Worm (Caenorhabditis elegans) whole organism, L1 larva: Measurements from ENCODE around the gene ubq-2.

Experiments used
- C16A3.4 ChIP-seq: fragments of 150-350 bp; optimal IDR thresholded peaks from 2 replicates; lab custom pipeline; 2014; ENCODE audit warnings: missing biosample characterization, missing genetic modification characterization
- C34B4.2 ChIP-seq: sonication (generic microtip); optimal IDR thresholded peaks from 2 replicates; lab custom pipeline; 2017; ENCODE audit warnings: mild to moderate bottlenecking, missing genetic modification characterization, missing compliant biosample characterization
- F16B12.6 ChIP-seq: fragments of 150-350 bp; optimal IDR thresholded peaks from 2 replicates; lab custom pipeline; 2014; ENCODE audit warnings: missing biosample characterization, missing genetic modification characterization
- aly-2 ChIP-seq: fragments of 150-350 bp; optimal IDR thresholded peaks from 2 replicates; lab custom pipeline; 2014; ENCODE audit warnings: missing biosample characterization, missing genetic modification characterization
- ama-1 ChIP-seq: fragments of 150-350 bp; optimal IDR thresholded peaks from 2 replicates; lab custom pipeline; 2014
- ceh-82 ChIP-seq, 3 experiments: fragments of 150-350 bp in 1 of 3; sonication (generic microtip) in 2 of 3; optimal IDR thresholded peaks; 2 replicates each; lab custom pipeline; 2014 to 2017; ENCODE audit warnings: missing biosample characterization in 3 of 3, missing genetic modification characterization in 3 of 3
- ceh-90 ChIP-seq: sonication (generic microtip); optimal IDR thresholded peaks from 2 replicates; lab custom pipeline; 2016; ENCODE audit warnings: missing genetic modification characterization, missing compliant biosample characterization
- ces-1 ChIP-seq: fragments of 150-350 bp; optimal IDR thresholded peaks from 2 replicates; lab custom pipeline; 2014; ENCODE audit warnings: missing biosample characterization, missing genetic modification reagents, missing genetic modification characterization
- dpl-1 ChIP-seq, 3 experiments: fragments of 150-350 bp in 2 of 3; sonication (generic microtip) in 1 of 3; optimal IDR thresholded peaks; 2 replicates each; lab custom pipeline; 2014 to 2017; ENCODE audit warnings: missing biosample characterization in 3 of 3, missing genetic modification characterization in 3 of 3, missing genetic modification reagents in 3 of 3
- dsc-1 ChIP-seq: sonication (generic microtip); optimal IDR thresholded peaks from 2 replicates; lab custom pipeline; 2016; ENCODE audit warnings: mild to moderate bottlenecking, missing genetic modification characterization, missing compliant biosample characterization
- efl-1 ChIP-seq, 4 experiments: fragments of 150-350 bp; optimal IDR thresholded peaks in 3 of 4; peaks in 1 of 4; 1 replicate in 1 of 4; 2 replicates in 3 of 4; lab custom pipeline; 2014; ENCODE audit warnings: missing biosample characterization in 2 of 4, missing genetic modification characterization in 2 of 4, missing genetic modification reagents in 2 of 4
- egl-13 ChIP-seq: sonication (generic microtip); optimal IDR thresholded peaks from 2 replicates; lab custom pipeline; 2016; ENCODE audit warnings: missing genotype, missing genetic modification reagents, missing genetic modification characterization, missing compliant biosample characterization
- elt-3 ChIP-seq, 6 experiments: fragments of 150-350 bp in 1 of 6; sonication (generic microtip); optimal IDR thresholded peaks; 2 replicates each; lab custom pipeline; 2017 to 2018; ENCODE audit warnings: missing biosample characterization in 6 of 6, missing genetic modification characterization in 6 of 6, inconsistent platforms in 1 of 6
- fkh-10 ChIP-seq: sonication (generic microtip); optimal IDR thresholded peaks from 2 replicates; lab custom pipeline; 2017; ENCODE audit warnings: missing biosample characterization, missing genetic modification reagents, missing genetic modification characterization
- fkh-8 ChIP-seq: sonication (generic microtip); optimal IDR thresholded peaks from 2 replicates; lab custom pipeline; 2016; ENCODE audit warnings: mild to moderate bottlenecking, missing genetic modification characterization, missing compliant biosample characterization
- grh-1 ChIP-seq: fragments of 200-800 bp; sonication (Bioruptor generic); IDR thresholded peaks from 2 replicates; pipeline ENCODE4 v1.3.6; 2022; ENCODE audit warnings: missing genetic modification reagents, missing genetic modification characterization, missing compliant biosample characterization
- hpl-2 ChIP-seq: fragments of 150-350 bp; optimal IDR thresholded peaks from 2 replicates; lab custom pipeline; 2014; ENCODE audit warnings: missing biosample characterization, missing genetic modification reagents, missing genetic modification characterization
- irx-1 ChIP-seq: sonication (generic microtip); optimal IDR thresholded peaks from 2 replicates; lab custom pipeline; 2016; ENCODE audit warnings: missing genetic modification characterization, missing compliant biosample characterization
- isw-1 ChIP-seq: fragments of 200-800 bp; sonication (Bioruptor generic); IDR thresholded peaks from 2 replicates; pipeline ENCODE4 v1.3.6; 2022; ENCODE audit warnings: missing genetic modification characterization, missing compliant biosample characterization
- lin-13 ChIP-seq: fragments of 150-350 bp; optimal IDR thresholded peaks from 2 replicates; lab custom pipeline; 2014; ENCODE audit warnings: missing biosample characterization, missing genetic modification reagents, missing genetic modification characterization
- lin-35 ChIP-seq, 2 experiments: fragments of 150-350 bp; optimal IDR thresholded peaks; 2 replicates each; lab custom pipeline; 2014; ENCODE audit warnings: missing biosample characterization in 2 of 2, missing genetic modification characterization in 2 of 2, missing genetic modification reagents in 2 of 2
- lsy-2 ChIP-seq, 2 experiments: fragments of 150-350 bp; optimal IDR thresholded peaks; 2 replicates each; lab custom pipeline; 2014; ENCODE audit warnings: missing biosample characterization in 2 of 2, missing genetic modification characterization in 2 of 2
- mab-9 ChIP-seq: fragments of 200-800 bp; sonication (Bioruptor generic); IDR thresholded peaks from 2 replicates; pipeline ENCODE4 v1.3.6; 2022; ENCODE audit warnings: missing genetic modification reagents, missing genetic modification characterization, missing compliant biosample characterization
- mef-2 ChIP-seq: fragments of 150-350 bp; optimal IDR thresholded peaks from 2 replicates; lab custom pipeline; 2014; ENCODE audit warnings: missing biosample characterization, missing genetic modification characterization
- mep-1 ChIP-seq: fragments of 150-350 bp; optimal IDR thresholded peaks from 2 replicates; lab custom pipeline; 2014; ENCODE audit warnings: missing biosample characterization, missing genetic modification characterization
- nhr-12 ChIP-seq: sonication (generic microtip); optimal IDR thresholded peaks from 2 replicates; lab custom pipeline; 2017; ENCODE audit warnings: missing biosample characterization, missing genetic modification characterization
- nhr-47 ChIP-seq: sonication (generic microtip); optimal IDR thresholded peaks from 2 replicates; lab custom pipeline; 2016; ENCODE audit warnings: mild to moderate bottlenecking, missing genetic modification characterization, moderate library complexity, missing compliant biosample characterization
- nhr-71 ChIP-seq: sonication (generic microtip); optimal IDR thresholded peaks from 2 replicates; lab custom pipeline; 2016; ENCODE audit warnings: mild to moderate bottlenecking, missing genetic modification characterization, moderate library complexity, missing compliant biosample characterization
- nhr-76 ChIP-seq: sonication (generic microtip); optimal IDR thresholded peaks from 2 replicates; lab custom pipeline; 2017; ENCODE audit warnings: missing biosample characterization, missing genetic modification characterization
- nhr-77 ChIP-seq: fragments of 150-350 bp; optimal IDR thresholded peaks from 2 replicates; lab custom pipeline; 2014; ENCODE audit warnings: missing biosample characterization, missing genetic modification characterization
- nhr-84 ChIP-seq: sonication (generic microtip); optimal IDR thresholded peaks from 2 replicates; lab custom pipeline; 2017; ENCODE audit warnings: missing biosample characterization, missing genetic modification characterization
- nhr-85 ChIP-seq: sonication (generic microtip); peaks from one replicate; lab custom pipeline; 2016; ENCODE audit warnings: missing genetic modification characterization, inconsistent platforms, missing compliant biosample characterization
- nhr-90 ChIP-seq: sonication (generic microtip); optimal IDR thresholded peaks from 2 replicates; lab custom pipeline; 2016; ENCODE audit warnings: mild to moderate bottlenecking, missing genetic modification characterization, missing compliant biosample characterization; ENCODE audit not compliant: poor library complexity
- pag-3 ChIP-seq: sonication (generic microtip); optimal IDR thresholded peaks from 2 replicates; lab custom pipeline; 2017; ENCODE audit warnings: missing genetic modification characterization, mild to moderate bottlenecking, missing compliant biosample characterization, antibody characterized with exemption, borderline replicate concordance; ENCODE audit not compliant: insufficient read depth
- pax-3 ChIP-seq: fragments of 200-800 bp; sonication (Bioruptor generic); optimal IDR thresholded peaks from 2 replicates; lab custom pipeline; 2018; ENCODE audit warnings: mild to moderate bottlenecking, missing genetic modification characterization, moderate library complexity, missing compliant biosample characterization
- rnt-1 ChIP-seq: sonication (generic microtip); optimal IDR thresholded peaks from 2 replicates; lab custom pipeline; 2016; ENCODE audit warnings: mild to moderate bottlenecking, missing genetic modification characterization, moderate library complexity, missing compliant biosample characterization
- skn-1 ChIP-seq: fragments of 150-350 bp; optimal IDR thresholded peaks from 2 replicates; lab custom pipeline; 2014; ENCODE audit warnings: missing biosample characterization, missing genetic modification characterization
- snu-23 ChIP-seq: sonication (generic microtip); optimal IDR thresholded peaks from 2 replicates; lab custom pipeline; 2016; ENCODE audit warnings: missing genetic modification characterization, missing compliant biosample characterization
- sptf-1 ChIP-seq: fragments of 150-350 bp; optimal IDR thresholded peaks from 2 replicates; lab custom pipeline; 2014; ENCODE audit warnings: missing biosample characterization, missing genetic modification characterization
- sup-37 ChIP-seq: fragments of 200-800 bp; sonication (Bioruptor generic); optimal IDR thresholded peaks from 2 replicates; lab custom pipeline; 2018; ENCODE audit warnings: mild to moderate bottlenecking, missing genetic modification characterization, missing compliant biosample characterization
- swsn-7 ChIP-seq: sonication (generic microtip); optimal IDR thresholded peaks from 2 replicates; lab custom pipeline; 2016; ENCODE audit warnings: missing genetic modification characterization, missing compliant biosample characterization
- tbx-2 ChIP-seq: sonication (generic microtip); optimal IDR thresholded peaks from 2 replicates; lab custom pipeline; 2016; ENCODE audit warnings: missing genetic modification characterization, missing compliant biosample characterization
- unc-130 ChIP-seq: fragments of 150-350 bp; optimal IDR thresholded peaks from 2 replicates; lab custom pipeline; 2017; ENCODE audit warnings: missing biosample characterization, missing genetic modification characterization, inconsistent platforms
- unc-98 ChIP-seq: fragments of 200-800 bp; sonication (Bioruptor generic); IDR thresholded peaks from 2 replicates; pipeline ENCODE4 v1.3.6; 2022; ENCODE audit warnings: missing genetic modification characterization, missing compliant biosample characterization
- xbp-1 ChIP-seq: sonication (generic microtip); optimal IDR thresholded peaks from 2 replicates; lab custom pipeline; 2016; ENCODE audit warnings: missing genetic modification characterization, missing compliant biosample characterization
- zag-1 ChIP-seq: fragments of 150-350 bp; optimal IDR thresholded peaks from 2 replicates; lab custom pipeline; 2014; ENCODE audit warnings: missing biosample characterization, missing genetic modification characterization
- zip-4 ChIP-seq: fragments of 200-800 bp; sonication (Bioruptor generic); optimal IDR thresholded peaks from 2 replicates; lab custom pipeline; 2018; ENCODE audit warnings: mild to moderate bottlenecking, missing genetic modification characterization, moderate library complexity, missing compliant biosample characterization
- ztf-11 ChIP-seq, 2 experiments: sonication (generic microtip); optimal IDR thresholded peaks; 2 replicates each; lab custom pipeline; 2016 to 2017; ENCODE audit warnings: missing genetic modification characterization in 2 of 2, missing biosample characterization in 1 of 2, missing compliant biosample characterization in 1 of 2

ubq-2 gene

DNA sequence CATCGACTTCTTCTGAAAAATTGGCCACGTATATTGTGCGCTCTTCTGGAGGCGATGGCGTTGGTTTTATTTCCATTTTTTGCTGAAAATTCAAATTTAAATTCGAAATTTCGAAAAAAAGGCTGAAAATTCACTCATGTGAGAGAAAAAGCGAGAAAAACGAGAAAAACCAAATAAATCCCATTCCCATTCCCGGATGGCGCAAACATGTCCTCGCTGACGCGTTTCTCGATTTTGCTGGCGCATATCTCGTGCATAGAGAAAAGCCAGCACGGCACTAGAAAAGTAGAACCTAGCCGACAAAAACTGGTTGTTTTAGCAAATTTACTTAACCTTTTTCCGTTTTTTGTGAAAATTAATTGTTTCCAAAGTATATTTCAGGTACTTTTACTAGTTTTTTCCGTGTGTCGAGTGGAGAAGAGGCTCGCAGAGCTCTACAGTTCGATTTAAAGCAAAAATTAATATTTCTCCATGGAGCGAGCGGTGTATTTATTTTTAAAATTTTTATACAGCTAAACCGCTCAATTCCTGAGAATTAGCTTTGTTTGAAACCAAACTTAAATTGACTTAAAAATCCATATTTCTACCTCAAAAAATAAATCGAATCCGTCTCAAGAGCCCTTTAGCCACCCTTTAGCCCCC, 46.4 kb downstream of the ubq-2 start, which contains the start of gene rbm-7 (continued):
- TF ChIP-seq rnt-1: peak; percentile 87
- peak; percentile 92 for TF ChIP-seq mep-1
- TF ChIP-seq C34B4.2 (tag; lab: Kevin White, UChicago): no peak
- TF ChIP-seq grh-1 (GFP tag; lab: Robert Waterston, UW): peak; percentile 53; the same call in 1 of the 2 replicates
- TF ChIP-seq ces-1 (GFP tag; lab: Kevin White, UChicago): no peak
- peak; percentile 2 for TF ChIP-seq fkh-10 (GFP tag; lab: Kevin White, UChicago)
- no peak for TF ChIP-seq sptf-1 (tag; lab: Kevin White, UChicago)
- peak; percentile 12 for TF ChIP-seq sup-37 (GFP tag; lab: Kevin White, UChicago)
- TF ChIP-seq ztf-11 (tag; optimal IDR thresholded peaks at IDR 0.05; lab: Kevin White, UChicago): peak in 1 of 2 experiments; percentile 21
- TF ChIP-seq ceh-90: peak; percentile 4
- TF ChIP-seq ceh-82 (tag; optimal IDR thresholded peaks at IDR 0.05; lab: Kevin White, UChicago): peak; percentile 75 to 76 (median 76)
- peak; percentile 64 for TF ChIP-seq skn-1 (tag; lab: Kevin White, UChicago)
- no peak for TF ChIP-seq unc-98
- peak; percentile 73 for TF ChIP-seq F16B12.6
- no peak for TF ChIP-seq mef-2 (tag; lab: Kevin White, UChicago)
- no peak for TF ChIP-seq egl-13
- TF ChIP-seq elt-3 (tag; optimal IDR thresholded peaks at IDR 0.05; lab: Kevin White, UChicago): peak in 2 of 6 experiments; percentile 17 to 38
- peak; percentile 30 for TF ChIP-seq aly-2 (tag; lab: Kevin White, UChicago)
- no peak for TF ChIP-seq zag-1 (tag; lab: Kevin White, UChicago)
- TF ChIP-seq nhr-76: peak; percentile 26
- TF ChIP-seq dsc-1: peak; percentile 71
- TF ChIP-seq isw-1 (GFP tag; lab: Robert Waterston, UW): peak; percentile 69
- TF ChIP-seq unc-130: peak; percentile 52
- TF ChIP-seq nhr-12 (tag; lab: Kevin White, UChicago): no peak
- TF ChIP-seq lsy-2 (tag; optimal IDR thresholded peaks at IDR 0.05; lab: Kevin White, UChicago): peak; percentile 87 to 89
- TF ChIP-seq nhr-71 (tag; lab: Kevin White, UChicago): peak; percentile 83
- peak; percentile 78 to 82 for TF ChIP-seq efl-1 (optimal IDR thresholded peaks at IDR 0.05; lab: Kevin White, UChicago)
- TF ChIP-seq efl-1 (GFP tag; optimal IDR thresholded peaks at IDR 0.05 in 1 of 2; lab: Kevin White, UChicago): peak; percentile 77 to 97
- peak; percentile 78 for TF ChIP-seq nhr-85
- TF ChIP-seq ama-1: no peak
- peak; percentile 66 for TF ChIP-seq irx-1 (tag; lab: Kevin White, UChicago)
- TF ChIP-seq dpl-1 (GFP tag; optimal IDR thresholded peaks at IDR 0.05; lab: Kevin White, UChicago): peak; percentile 60 to 80 (median 77)
- peak; percentile 79 to 86 for TF ChIP-seq lin-35 (GFP tag; optimal IDR thresholded peaks at IDR 0.05; lab: Kevin White, UChicago)
- no peak for TF ChIP-seq pax-3 (tag; lab: Kevin White, UChicago)
- no peak for TF ChIP-seq hpl-2
- peak; percentile 76 for TF ChIP-seq xbp-1 (tag; lab: Kevin White, UChicago)
- TF ChIP-seq lin-13 (GFP tag; lab: Kevin White, UChicago): peak; percentile 60
- peak; percentile 76 for TF ChIP-seq nhr-90
- no peak for TF ChIP-seq nhr-84 (tag; lab: Kevin White, UChicago)
- peak; percentile 36 for TF ChIP-seq nhr-77
- TF ChIP-seq mab-9 (GFP tag; lab: Robert Waterston, UW): no peak
- peak; percentile 80 for TF ChIP-seq swsn-7 (tag; lab: Kevin White, UChicago)
- peak; percentile 52 for TF ChIP-seq C16A3.4 (tag; lab: Kevin White, UChicago)
- no peak for TF ChIP-seq pag-3 (tag; lab: Kevin White, UChicago)
- peak; percentile 79 for TF ChIP-seq tbx-2 (tag; lab: Kevin White, UChicago)
- no peak for TF ChIP-seq zip-4 (GFP tag; lab: Kevin White, UChicago)
- TF ChIP-seq nhr-47: peak; percentile 91
- peak; percentile 81 for TF ChIP-seq snu-23 (GFP tag; lab: Kevin White, UChicago)
- peak; percentile 41 for TF ChIP-seq fkh-8 (tag; lab: Kevin White, UChicago)
- TF ChIP-seq, all 84 proteins: peak for 44
